Fruit fly (Drosophila melanogaster) whole organism, adult: Measurements from ENCODE around the gene mRpL14.
A peak's percentile ranks its signal among the peaks of the same experiment; 100 is the strongest.

ENCODE experiments used
- Clk ChIP-seq: fragments of 200-800 bp; sonication (Bioruptor generic); optimal IDR thresholded peaks from 2 replicates; lab custom pipeline; 2017; ENCODE audit warnings: missing biosample characterization, missing genetic modification characterization
- kay ChIP-seq: fragments of 200-800 bp; sonication (Bioruptor generic); peaks from one replicate; lab custom pipeline; 2016; ENCODE audit warnings: missing biosample characterization, missing genetic modification characterization, borderline replicate concordance
- ovo ChIP-seq: fragments of 200-800 bp; sonication (Bioruptor generic); optimal IDR thresholded peaks from 2 replicates; lab custom pipeline; 2016; ENCODE audit warnings: missing biosample characterization, missing genetic modification characterization

- no peak for TF ChIP-seq ovo
- peak; percentile 39 for TF ChIP-seq kay (GFP tag; lab: Kevin White, UChicago)
- no peak for TF ChIP-seq Clk
Measured at dm6 chrX:2352819-2353218, 8.4 kb upstream of the mRpL14 start.
